Fruit fly (Drosophila melanogaster): Measurements from ENCODE around the gene ND-24.

- no peak for TF ChIP-seq pan (optimal IDR thresholded peaks at IDR 0.05)
- TF ChIP-seq Dll (optimal IDR thresholded peaks at IDR 0.05): no peak
- no peak for TF ChIP-seq CG8478 (optimal IDR thresholded peaks at IDR 0.05)
These were observed 37.1 kb upstream of the ND-24 start for dm6 chrX:17594745-17595144.
